Worm (Caenorhabditis elegans) whole organism, early embryonic: Measurements from ENCODE around the gene K07E3.4.

Experiments used
- B0310.2 ChIP-seq: sonication (generic microtip); optimal IDR thresholded peaks from 2 replicates; lab custom pipeline; 2016; ENCODE audit warnings: mild to moderate bottlenecking, missing genetic modification characterization, missing compliant biosample characterization
- F13C5.2 ChIP-seq: sonication (generic microtip); optimal IDR thresholded peaks from 2 replicates; lab custom pipeline; 2017; ENCODE audit warnings: mild to moderate bottlenecking, missing genetic modification characterization, inconsistent platforms, missing compliant biosample characterization
- aly-1 ChIP-seq: sonication (generic microtip); optimal IDR thresholded peaks from 2 replicates; lab custom pipeline; 2016; ENCODE audit warnings: missing genetic modification characterization, missing compliant biosample characterization
- ama-1 ChIP-seq: fragments of 150-350 bp; optimal IDR thresholded peaks from 2 replicates; lab custom pipeline; 2014
- ceh-13 ChIP-seq: fragments of 200-800 bp; sonication (Bioruptor generic); optimal IDR thresholded peaks from 2 replicates; lab custom pipeline; 2018; ENCODE audit warnings: mild to moderate bottlenecking, missing genetic modification characterization, missing compliant biosample characterization
- ceh-36 ChIP-seq: sonication (generic microtip); optimal IDR thresholded peaks from 2 replicates; lab custom pipeline; 2016; ENCODE audit warnings: missing genetic modification characterization, inconsistent platforms, missing compliant biosample characterization
- ets-7 ChIP-seq: sonication (generic microtip); optimal IDR thresholded peaks from 2 replicates; lab custom pipeline; 2016; ENCODE audit warnings: missing genotype, missing genetic modification characterization, missing compliant biosample characterization
- flt-1 ChIP-seq: fragments of 200-800 bp; sonication (Bioruptor generic); IDR thresholded peaks from 2 replicates; pipeline ENCODE4 v1.3.6; 2022; ENCODE audit warnings: missing genetic modification characterization, missing compliant biosample characterization
- hmbx-1 ChIP-seq: sonication (generic microtip); optimal IDR thresholded peaks from 2 replicates; lab custom pipeline; 2016; ENCODE audit warnings: mild to moderate bottlenecking, missing genetic modification characterization, missing compliant biosample characterization
- hmg-4 ChIP-seq: fragments of 200-800 bp; sonication (Bioruptor generic); optimal IDR thresholded peaks from 2 replicates; lab custom pipeline; 2018; ENCODE audit warnings: mild to moderate bottlenecking, missing genetic modification characterization, missing compliant biosample characterization
- hnd-1 ChIP-seq: sonication (generic microtip); optimal IDR thresholded peaks from 2 replicates; lab custom pipeline; 2016; ENCODE audit warnings: missing genetic modification characterization, missing compliant biosample characterization
- pes-1 ChIP-seq: fragments of 200-800 bp; sonication (Bioruptor generic); IDR thresholded peaks from 2 replicates; pipeline ENCODE4 v1.3.6; 2022; ENCODE audit warnings: missing genetic modification reagents, missing genetic modification characterization, missing compliant biosample characterization
- scrt-1 ChIP-seq: fragments of 200-800 bp; sonication (Bioruptor generic); IDR thresholded peaks from 2 replicates; pipeline ENCODE4 v1.3.6; 2022; ENCODE audit warnings: missing genetic modification characterization, missing compliant biosample characterization
- sea-1 ChIP-seq: fragments of 200-800 bp; sonication (Bioruptor generic); conservative IDR thresholded peaks from 2 replicates; pipeline ENCODE4 v1.3.6; 2022; ENCODE audit warnings: missing genetic modification characterization, missing compliant biosample characterization
- tbx-11 ChIP-seq: fragments of 200-800 bp; sonication (Bioruptor generic); IDR thresholded peaks from 2 replicates; pipeline ENCODE4 v1.3.6; 2022; ENCODE audit warnings: missing genetic modification characterization, missing compliant biosample characterization
- tbx-37 ChIP-seq: fragments of 200-800 bp; sonication (Bioruptor generic); conservative IDR thresholded peaks from 2 replicates; pipeline ENCODE4 v1.3.6; 2022; ENCODE audit warnings: missing genetic modification reagents, missing genetic modification characterization, missing compliant biosample characterization
- tra-4 ChIP-seq: sonication (generic microtip); optimal IDR thresholded peaks from 2 replicates; lab custom pipeline; 2017; ENCODE audit warnings: missing genetic modification characterization, missing compliant biosample characterization

K07E3.4 gene

ce11 chrX:8074527-8074926 lies 9.3 kb downstream of the K07E3.4 start:
- TF ChIP-seq tra-4 (tag; lab: Kevin White, UChicago) (no peak), F13C5.2 (tag; lab: Kevin White, UChicago) (no peak), sea-1 (no peak), hmg-4 (GFP tag; lab: Kevin White, UChicago) (no peak), ceh-36 (no peak), pes-1 (GFP tag; lab: Robert Waterston, UW) (no peak), ceh-13 (GFP tag; lab: Kevin White, UChicago) (no peak), tbx-37 (GFP tag; lab: Robert Waterston, UW) (no peak), hnd-1 (tag; lab: Kevin White, UChicago) (no peak), ama-1 (lab: Kevin White, UChicago) (no peak)

DNA sequence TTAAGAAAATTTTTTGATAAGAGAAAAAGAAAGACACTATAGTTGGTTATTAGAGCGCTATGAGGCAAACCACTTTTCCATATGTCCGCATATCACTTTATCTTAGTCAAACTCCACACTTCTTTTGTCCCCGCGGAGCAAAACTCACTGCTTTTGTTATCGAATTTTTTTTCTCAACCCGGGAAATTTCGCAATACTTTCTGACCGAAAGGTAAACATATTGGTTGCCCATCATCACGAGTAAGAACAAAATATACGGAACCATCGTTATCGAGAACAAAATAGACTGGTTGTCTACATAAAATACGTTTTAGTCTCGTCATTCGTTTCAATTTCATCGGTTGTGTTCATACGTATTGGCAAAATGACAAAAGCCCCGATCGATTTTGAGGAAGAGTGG lies 14.5 kb downstream of the K07E3.4 start, which contains the start of gene C18A11.1:
Gene C18A11.1 (plus strand): TSS at position 36 of the 400 bp plus-strand sequence.
- no peak for TF ChIP-seq ceh-13 (GFP tag; lab: Kevin White, UChicago)
- TF ChIP-seq B0310.2 (tag; lab: Kevin White, UChicago): no peak
- TF ChIP-seq tbx-11 (GFP tag; lab: Robert Waterston, UW): no peak
- no peak for TF ChIP-seq scrt-1
- TF ChIP-seq ets-7 (tag; lab: Kevin White, UChicago): no peak
- no peak for TF ChIP-seq pes-1 (GFP tag; lab: Robert Waterston, UW)
- no peak for TF ChIP-seq sea-1
- TF ChIP-seq F13C5.2 (tag; lab: Kevin White, UChicago): no peak
- TF ChIP-seq hmbx-1 (tag; lab: Kevin White, UChicago): no peak

ce11 chrX:8067268-8067667 lies 16.6 kb downstream of the K07E3.4 start, which contains the start of gene C18A11.2:
TSS of gene C18A11.2 (plus strand) at chrX:8067568.
- no peak for TF ChIP-seq ceh-36
- no peak for TF ChIP-seq hmg-4 (GFP tag; lab: Kevin White, UChicago)
- TF ChIP-seq flt-1: no peak
- TF ChIP-seq scrt-1: no peak
- TF ChIP-seq B0310.2 (tag; lab: Kevin White, UChicago): no peak
- no peak for TF ChIP-seq tra-4 (tag; lab: Kevin White, UChicago)
- TF ChIP-seq F13C5.2 (tag; lab: Kevin White, UChicago): no peak
- TF ChIP-seq ets-7 (tag; lab: Kevin White, UChicago): no peak
- TF ChIP-seq ama-1 (lab: Kevin White, UChicago): no peak
- TF ChIP-seq ceh-13 (GFP tag; lab: Kevin White, UChicago): no peak
- TF ChIP-seq pes-1 (GFP tag; lab: Robert Waterston, UW): no peak
- TF ChIP-seq hnd-1 (tag; lab: Kevin White, UChicago): no peak
- no peak for TF ChIP-seq hmbx-1 (tag; lab: Kevin White, UChicago)
- no peak for TF ChIP-seq tbx-37 (GFP tag; lab: Robert Waterston, UW)
- no peak for TF ChIP-seq sea-1
- TF ChIP-seq tbx-11 (GFP tag; lab: Robert Waterston, UW): no peak
- TF ChIP-seq aly-1 (tag; lab: Kevin White, UChicago): no peak

DNA sequence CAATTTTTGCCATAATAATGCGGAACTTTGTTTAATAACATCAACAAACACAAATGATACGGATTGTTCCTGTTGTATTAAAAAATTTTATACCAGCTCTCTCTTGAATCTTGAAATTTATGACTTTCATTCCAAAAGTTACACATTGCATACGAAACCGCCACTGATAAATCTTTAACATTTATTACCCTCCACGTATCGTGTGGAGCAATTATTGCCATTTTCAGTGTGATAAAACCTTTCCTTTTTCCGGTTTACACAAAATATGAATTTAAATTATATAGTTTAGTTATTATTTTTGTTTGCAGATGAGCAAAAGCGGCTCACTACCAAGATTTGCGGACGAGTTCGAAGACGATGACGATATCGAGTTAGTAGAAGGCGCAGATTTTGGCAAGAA lies 23.0 kb downstream of the K07E3.4 start, which contains the start of gene C18A11.3:
Gene C18A11.3 (plus strand): TSS at position 301 of the 400 bp plus-strand sequence.
- TF ChIP-seq tbx-11 (GFP tag; lab: Robert Waterston, UW) (no peak), sea-1 (no peak)

ce11 chrX:8059999-8060398 lies 23.8 kb downstream of the K07E3.4 start:
- TF ChIP-seq F13C5.2 (tag; lab: Kevin White, UChicago): no peak
- TF ChIP-seq scrt-1: no peak
- no peak for TF ChIP-seq pes-1 (GFP tag; lab: Robert Waterston, UW)
- no peak for TF ChIP-seq sea-1
- no peak for TF ChIP-seq ceh-36
- no peak for TF ChIP-seq B0310.2 (tag; lab: Kevin White, UChicago)
- TF ChIP-seq ets-7 (tag; lab: Kevin White, UChicago): no peak
- no peak for TF ChIP-seq ama-1 (lab: Kevin White, UChicago)
- TF ChIP-seq hnd-1 (tag; lab: Kevin White, UChicago): no peak

DNA sequence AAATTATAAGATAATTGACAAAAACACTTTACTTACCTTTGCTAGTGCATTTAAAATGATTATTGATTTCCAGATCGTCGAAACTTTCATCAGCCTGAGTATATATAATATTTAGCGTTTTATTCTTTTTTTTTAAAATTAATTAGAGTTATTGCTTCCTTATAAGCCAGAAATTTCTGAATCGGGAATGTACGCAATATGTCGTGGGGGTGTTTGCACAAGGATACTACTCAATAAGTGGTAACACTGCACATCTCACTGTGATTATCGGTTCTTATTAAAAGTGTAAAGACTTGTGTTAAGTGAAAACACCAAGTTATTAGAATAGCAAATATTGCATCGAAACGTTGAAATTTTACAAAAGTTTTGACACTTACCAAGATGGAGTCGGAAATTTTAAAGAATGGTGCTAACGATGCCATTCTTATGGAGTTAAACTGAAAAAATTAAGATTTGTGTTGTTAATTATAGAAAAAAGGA lies 26.0 kb downstream of the K07E3.4 start, which contains the start of gene dim-1:
Gene dim-1 (minus strand): TSS at position 430 of the 480 bp plus-strand sequence.
- TF ChIP-seq sea-1 (no peak), F13C5.2 (tag; lab: Kevin White, UChicago) (peak; percentile 16)

- no peak for TF ChIP-seq F13C5.2 (tag; lab: Kevin White, UChicago)
- TF ChIP-seq ama-1 (lab: Kevin White, UChicago): no peak
- no peak for TF ChIP-seq hmbx-1 (tag; lab: Kevin White, UChicago)
- no peak for TF ChIP-seq scrt-1
These were observed 29.3 kb downstream of the K07E3.4 start for ce11 chrX:8054478-8054877.

ce11 chrX:8053008-8053441 lies 30.8 kb downstream of the K07E3.4 start:
- no peak for TF ChIP-seq ets-7 (tag; lab: Kevin White, UChicago)
- no peak for TF ChIP-seq ama-1 (lab: Kevin White, UChicago)
- TF ChIP-seq hnd-1 (tag; lab: Kevin White, UChicago): no peak
- no peak for TF ChIP-seq flt-1
- no peak for TF ChIP-seq hmbx-1 (tag; lab: Kevin White, UChicago)
- no peak for TF ChIP-seq aly-1 (tag; lab: Kevin White, UChicago)
- TF ChIP-seq hmg-4 (GFP tag; lab: Kevin White, UChicago): no peak
- TF ChIP-seq sea-1: no peak
- TF ChIP-seq scrt-1: no peak
- no peak for TF ChIP-seq pes-1 (GFP tag; lab: Robert Waterston, UW)
- no peak for TF ChIP-seq tbx-37 (GFP tag; lab: Robert Waterston, UW)
- TF ChIP-seq tbx-11 (GFP tag; lab: Robert Waterston, UW): no peak
- TF ChIP-seq F13C5.2 (tag; lab: Kevin White, UChicago): no peak
